Worm (Caenorhabditis elegans): ENCODE results near the gene Y46C8AL.11.

DNA sequence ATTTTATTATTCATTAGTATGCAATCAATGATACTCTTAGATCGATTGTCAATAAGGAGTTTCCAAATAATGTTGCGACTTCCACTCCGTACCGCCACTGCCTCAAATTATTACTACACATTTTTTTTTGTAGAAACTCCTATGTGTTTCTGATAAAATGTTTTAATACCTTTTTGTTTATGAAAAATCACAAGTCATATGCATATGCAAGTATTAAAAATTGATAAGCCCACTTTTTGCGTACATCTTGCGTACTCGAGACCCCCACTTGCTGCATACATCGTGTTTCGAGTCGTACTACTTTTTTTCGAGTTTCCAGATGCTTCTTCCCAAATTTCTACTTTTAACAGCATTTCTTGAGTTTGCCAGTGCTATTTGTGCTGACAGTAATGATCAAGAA, 21.9 kb downstream of the Y46C8AL.11 start, which contains the start of gene clec-76:
- no peak for TF ChIP-seq rnt-1 (tag; optimal IDR thresholded peaks at IDR 0.05)
- TF ChIP-seq pqm-1 (tag; optimal IDR thresholded peaks at IDR 0.05): no peak
- TF ChIP-seq ztf-11 (tag; optimal IDR thresholded peaks at IDR 0.05): no peak
- no peak for TF ChIP-seq mdl-1 (tag; optimal IDR thresholded peaks at IDR 0.05)
- peak; percentile 82 for TF ChIP-seq elt-2 (tag; optimal IDR thresholded peaks at IDR 0.05)
- no peak for TF ChIP-seq egl-27 (tag; optimal IDR thresholded peaks at IDR 0.05)
- TF ChIP-seq xbp-1 (tag; optimal IDR thresholded peaks at IDR 0.05): no peak
- TF ChIP-seq Y116A8C.19 (tag; optimal IDR thresholded peaks at IDR 0.05; ENCODE audit: borderline replicate concordance): no peak
